Fruit fly (Drosophila melanogaster): ENCODE data around the gene poe.

poe gene

DNA sequence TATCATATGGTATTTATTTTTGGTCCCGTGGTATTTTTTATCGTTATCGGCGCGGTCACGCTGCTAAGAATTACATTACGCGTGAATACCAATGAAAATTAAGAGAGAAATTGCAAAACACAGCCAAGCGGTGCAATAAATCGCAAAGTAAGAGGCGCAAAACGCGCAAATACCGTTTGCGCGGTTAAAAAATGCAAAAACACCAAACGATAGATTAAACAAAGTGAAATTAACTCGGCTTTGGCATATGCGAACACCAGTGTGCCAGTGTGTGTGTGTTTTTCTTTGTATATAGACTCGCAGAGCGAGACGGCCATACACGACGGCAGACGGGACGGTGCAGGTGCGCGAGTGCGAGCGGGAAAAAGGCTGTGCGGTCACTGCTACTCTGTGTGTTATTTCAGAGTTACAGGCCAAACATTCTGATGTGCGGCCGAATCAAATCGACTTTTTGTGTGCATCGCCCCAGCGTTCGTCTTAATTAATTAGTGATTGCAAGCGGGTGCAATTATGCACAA, 40.7 kb downstream of the poe start, which contains the start of gene Cka (continued):
- TF ChIP-seq CG8924 (tag; optimal IDR thresholded peaks at IDR 0.05) (peak; percentile 32), CG15514 (GFP tag; optimal IDR thresholded peaks at IDR 0.05) (peak; percentile 12), cg (GFP tag; optimal IDR thresholded peaks at IDR 0.05) (peak; percentile 97), sens (GFP tag) (peak; percentile 41), wdn (GFP tag; IDR thresholded peaks at IDR 0.05) (no peak), fd64A (GFP tag; optimal IDR thresholded peaks at IDR 0.05) (no peak), lilli (GFP tag; optimal IDR thresholded peaks at IDR 0.05) (no peak), CG3163 (GFP tag; optimal IDR thresholded peaks at IDR 0.05) (no peak), Deaf1 (tag; optimal IDR thresholded peaks at IDR 0.05) (peak; percentile 23), jumu (GFP tag; optimal IDR thresholded peaks at IDR 0.05) (peak; percentile 13), CG33557 (GFP tag; optimal IDR thresholded peaks at IDR 0.05) (peak; percentile 46), NfI (GFP tag; optimal IDR thresholded peaks at IDR 0.05) (peak; percentile 34), CG17186 (GFP tag; optimal IDR thresholded peaks at IDR 0.05) (peak; percentile 36), CG18599 (GFP tag; optimal IDR thresholded peaks at IDR 0.05) (peak; percentile 43)

DNA sequence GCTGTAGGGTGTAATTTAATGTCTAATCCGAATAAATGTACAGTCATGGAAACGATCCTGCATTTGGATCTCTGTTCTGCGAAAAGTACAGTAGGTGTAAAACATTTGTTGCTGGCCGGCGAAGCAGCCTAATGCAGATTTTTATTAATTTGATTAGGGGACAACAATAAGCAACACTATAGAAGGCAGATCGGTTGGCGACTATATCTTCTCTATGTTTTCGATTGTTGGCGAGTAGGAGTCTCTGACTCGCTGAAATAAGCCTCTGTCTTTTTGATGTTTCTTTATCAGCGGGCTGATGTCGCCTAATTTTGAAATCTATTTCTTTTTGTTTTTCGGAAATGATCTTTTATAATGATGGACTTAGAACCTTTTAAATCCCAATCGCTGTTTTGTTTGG, 41.3 kb downstream of the poe start:
- TF ChIP-seq Chrac-16 (GFP tag; optimal IDR thresholded peaks at IDR 0.05): no peak
- TF ChIP-seq CG11560 (tag; IDR thresholded peaks at IDR 0.05): no peak
- TF ChIP-seq wor (GFP tag; IDR thresholded peaks at IDR 0.05): no peak
- no peak for TF ChIP-seq Rfx (GFP tag; IDR thresholded peaks at IDR 0.05)
- no peak for TF ChIP-seq Hand (GFP tag; optimal IDR thresholded peaks at IDR 0.05)
- no peak for TF ChIP-seq Oli (tag; optimal IDR thresholded peaks at IDR 0.05)
- TF ChIP-seq CG18764 (GFP tag; optimal IDR thresholded peaks at IDR 0.05): no peak
- TF ChIP-seq Dll (GFP tag; IDR thresholded peaks at IDR 0.05; ENCODE audit: partially characterized antibody): peak; percentile 28; the same call in 1 of the 4 replicates
- TF ChIP-seq CG9932 (GFP tag; IDR thresholded peaks at IDR 0.05): peak; percentile 15; the same call in 1 of the 2 replicates
- TF ChIP-seq Myb (GFP tag; optimal IDR thresholded peaks at IDR 0.05): no peak
- peak; percentile 43; the same call in 1 of the 2 replicates for TF ChIP-seq amos (GFP tag; IDR thresholded peaks at IDR 0.05; ENCODE audit: partially characterized antibody)
- TF ChIP-seq CG16779 (GFP tag; IDR thresholded peaks at IDR 0.05): no peak
- TF ChIP-seq sisA (GFP tag; IDR thresholded peaks at IDR 0.05): no peak
- TF ChIP-seq Gug (GFP tag; IDR thresholded peaks at IDR 0.05): no peak
- TF ChIP-seq Atf3 (GFP tag; optimal IDR thresholded peaks at IDR 0.05): no peak
- TF ChIP-seq CG6272 (GFP tag; IDR thresholded peaks at IDR 0.05): no peak
- TF ChIP-seq Dp (GFP tag; optimal IDR thresholded peaks at IDR 0.05): no peak
- no peak for TF ChIP-seq CG5953 (GFP tag; IDR thresholded peaks at IDR 0.05)
- no peak for TF ChIP-seq NC2β (GFP tag; optimal IDR thresholded peaks at IDR 0.05)
- TF ChIP-seq CG16813 (GFP tag; IDR thresholded peaks at IDR 0.05; ENCODE audit: partially characterized antibody): no peak
- no peak for TF ChIP-seq z (GFP tag; IDR thresholded peaks at IDR 0.05)
- no peak for TF ChIP-seq B-H2 (GFP tag; optimal IDR thresholded peaks at IDR 0.05)
- peak; percentile 59 for TF ChIP-seq Scr (GFP tag; IDR thresholded peaks at IDR 0.05; ENCODE audit: partially characterized antibody)
- TF ChIP-seq CG6654 (GFP tag; optimal IDR thresholded peaks at IDR 0.05): no peak
- TF ChIP-seq CG2129 (GFP tag; IDR thresholded peaks at IDR 0.05; ENCODE audit: partially characterized antibody): no peak
- no peak for TF ChIP-seq ham (GFP tag; IDR thresholded peaks at IDR 0.05)
- TF ChIP-seq PHDP (tag; optimal IDR thresholded peaks at IDR 0.05): no peak
- no peak for TF ChIP-seq Adf1 (GFP tag; IDR thresholded peaks at IDR 0.05)
- TF ChIP-seq mam (GFP tag; optimal IDR thresholded peaks at IDR 0.05): no peak
- no peak for TF ChIP-seq CG8388 (GFP tag; optimal IDR thresholded peaks at IDR 0.05)
- no peak for TF ChIP-seq CG17912 (GFP tag; optimal IDR thresholded peaks at IDR 0.05)
- no peak for TF ChIP-seq C15 (GFP tag; IDR thresholded peaks at IDR 0.05)
- TF ChIP-seq pita (GFP tag; optimal IDR thresholded peaks at IDR 0.05): no peak
- TF ChIP-seq CG14441 (GFP tag; IDR thresholded peaks at IDR 0.05): no peak
- TF ChIP-seq emc (GFP tag; optimal IDR thresholded peaks at IDR 0.05): no peak
- no peak for TF ChIP-seq toy (GFP tag; IDR thresholded peaks at IDR 0.05)
- peak; percentile 40 for TF ChIP-seq CG13287 (GFP tag; IDR thresholded peaks at IDR 0.05; ENCODE audit: partially characterized antibody)
